Worm (Caenorhabditis elegans) whole organism, L1 larva: Measurements from ENCODE around the gene nep-12.

ENCODE experiments used
- aha-1 ChIP-seq: fragments of 150-350 bp; optimal IDR thresholded peaks from 2 replicates; lab custom pipeline; 2014; ENCODE audit warnings: missing biosample characterization, missing genetic modification characterization
- aly-2 ChIP-seq: fragments of 150-350 bp; optimal IDR thresholded peaks from 2 replicates; lab custom pipeline; 2014; ENCODE audit warnings: missing biosample characterization, missing genetic modification characterization
- blmp-1 ChIP-seq: fragments of 150-350 bp; optimal IDR thresholded peaks from 2 replicates; lab custom pipeline; 2014; ENCODE audit warnings: missing biosample characterization, missing genetic modification characterization
- ceh-82 ChIP-seq, 3 experiments: fragments of 150-350 bp in 1 of 3; sonication (generic microtip) in 2 of 3; optimal IDR thresholded peaks; 2 replicates each; lab custom pipeline; 2014 to 2017; ENCODE audit warnings: missing biosample characterization in 3 of 3, missing genetic modification characterization in 3 of 3
- dsc-1 ChIP-seq: sonication (generic microtip); optimal IDR thresholded peaks from 2 replicates; lab custom pipeline; 2016; ENCODE audit warnings: mild to moderate bottlenecking, missing genetic modification characterization, missing compliant biosample characterization
- fkh-10 ChIP-seq: sonication (generic microtip); optimal IDR thresholded peaks from 2 replicates; lab custom pipeline; 2017; ENCODE audit warnings: missing biosample characterization, missing genetic modification reagents, missing genetic modification characterization
- jun-1 ChIP-seq: fragments of 150-350 bp; optimal IDR thresholded peaks from 2 replicates; lab custom pipeline; 2014; ENCODE audit warnings: missing biosample characterization, missing genetic modification reagents, missing genetic modification characterization
- lin-15B ChIP-seq: fragments of 150-350 bp; sonication (generic microtip); optimal IDR thresholded peaks from 3 replicates; lab custom pipeline; 2014; ENCODE audit warnings: missing biosample characterization, missing genetic modification characterization
- lin-35 ChIP-seq, 2 experiments: fragments of 150-350 bp; optimal IDR thresholded peaks; 2 replicates each; lab custom pipeline; 2014; ENCODE audit warnings: missing biosample characterization in 2 of 2, missing genetic modification characterization in 2 of 2, missing genetic modification reagents in 2 of 2
- mab-9 ChIP-seq: fragments of 200-800 bp; sonication (Bioruptor generic); IDR thresholded peaks from 2 replicates; pipeline ENCODE4 v1.3.6; 2022; ENCODE audit warnings: missing genetic modification reagents, missing genetic modification characterization, missing compliant biosample characterization
- pax-3 ChIP-seq: fragments of 200-800 bp; sonication (Bioruptor generic); optimal IDR thresholded peaks from 2 replicates; lab custom pipeline; 2018; ENCODE audit warnings: mild to moderate bottlenecking, missing genetic modification characterization, moderate library complexity, missing compliant biosample characterization
- pqm-1 ChIP-seq: sonication (generic microtip); optimal IDR thresholded peaks from 3 replicates; lab custom pipeline; 2017; ENCODE audit warnings: missing biosample characterization, missing genetic modification characterization
- unc-62 ChIP-seq: fragments of 150-350 bp; optimal IDR thresholded peaks from 2 replicates; lab custom pipeline; 2014; ENCODE audit warnings: missing biosample characterization, missing genetic modification reagents, missing genetic modification characterization
- ztf-11 ChIP-seq, 2 experiments: sonication (generic microtip); optimal IDR thresholded peaks; 2 replicates each; lab custom pipeline; 2016 to 2017; ENCODE audit warnings: missing genetic modification characterization in 2 of 2, missing biosample characterization in 1 of 2, missing compliant biosample characterization in 1 of 2

- TF ChIP-seq jun-1 (tag; lab: Kevin White, UChicago), result no peak
- no peak for TF ChIP-seq blmp-1 (tag; lab: Kevin White, UChicago)
- no peak for TF ChIP-seq aly-2
- TF ChIP-seq ztf-11 (tag; optimal IDR thresholded peaks at IDR 0.05; lab: Kevin White, UChicago), result no peak
- no peak for TF ChIP-seq fkh-10 (GFP tag; lab: Kevin White, UChicago)
- no peak for TF ChIP-seq ceh-82 (tag; optimal IDR thresholded peaks at IDR 0.05; lab: Kevin White, UChicago)
- no peak for TF ChIP-seq lin-15B (tag; lab: Kevin White, UChicago)
- no peak for TF ChIP-seq pax-3 (tag; lab: Kevin White, UChicago)
- no peak for TF ChIP-seq lin-35 (GFP tag; optimal IDR thresholded peaks at IDR 0.05; lab: Kevin White, UChicago)
- no peak for TF ChIP-seq mab-9 (GFP tag; lab: Robert Waterston, UW)
- no peak for TF ChIP-seq dsc-1 (tag; lab: Kevin White, UChicago)
- TF ChIP-seq pqm-1 (tag; lab: Kevin White, UChicago), result no peak
- TF ChIP-seq aha-1 (tag; lab: Kevin White, UChicago), result no peak
- no peak for TF ChIP-seq unc-62 (GFP tag; lab: Kevin White, UChicago)
Measured at ce11 chrII:4753133-4753532, 31.2 kb downstream of the nep-12 start, which contains the start of gene C27D9.1.
